Worm (Caenorhabditis elegans) whole organism, early embryonic: ENCODE measurements around the gene F43C11.4.

Source experiments
- ceh-13 ChIP-seq: fragments of 200-800 bp; sonication (Bioruptor generic); optimal IDR thresholded peaks from 2 replicates; lab custom pipeline; 2018; ENCODE audit warnings: mild to moderate bottlenecking, missing genetic modification characterization, missing compliant biosample characterization
- ceh-36 ChIP-seq: sonication (generic microtip); optimal IDR thresholded peaks from 2 replicates; lab custom pipeline; 2016; ENCODE audit warnings: missing genetic modification characterization, inconsistent platforms, missing compliant biosample characterization
- ets-7 ChIP-seq: sonication (generic microtip); optimal IDR thresholded peaks from 2 replicates; lab custom pipeline; 2016; ENCODE audit warnings: missing genotype, missing genetic modification characterization, missing compliant biosample characterization
- flt-1 ChIP-seq: fragments of 200-800 bp; sonication (Bioruptor generic); IDR thresholded peaks from 2 replicates; pipeline ENCODE4 v1.3.6; 2022; ENCODE audit warnings: missing genetic modification characterization, missing compliant biosample characterization
- tbx-37 ChIP-seq: fragments of 200-800 bp; sonication (Bioruptor generic); conservative IDR thresholded peaks from 2 replicates; pipeline ENCODE4 v1.3.6; 2022; ENCODE audit warnings: missing genetic modification reagents, missing genetic modification characterization, missing compliant biosample characterization
- tra-4 ChIP-seq: sonication (generic microtip); optimal IDR thresholded peaks from 2 replicates; lab custom pipeline; 2017; ENCODE audit warnings: missing genetic modification characterization, missing compliant biosample characterization

DNA sequence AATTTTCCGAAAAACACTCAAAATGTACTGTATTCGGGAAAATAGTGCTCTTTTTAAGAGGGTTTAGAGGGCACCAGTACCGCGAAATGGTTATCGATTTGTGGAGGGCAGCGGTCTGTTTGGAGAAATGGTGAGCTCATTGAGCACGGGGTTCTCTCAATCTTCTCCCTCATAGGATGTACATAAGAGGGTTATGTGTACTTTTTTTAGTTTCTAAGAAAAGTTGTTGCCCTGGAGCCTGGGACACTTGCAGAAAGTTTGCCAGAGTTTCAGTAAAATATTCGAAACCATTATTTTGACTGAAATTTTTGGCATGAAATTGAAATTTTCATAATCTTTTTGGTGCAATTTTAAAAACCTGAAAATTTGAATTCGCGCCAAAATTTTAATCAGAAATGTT, 5.8 kb downstream of the F43C11.4 start, which contains the start of gene F43C11.10:
- no peak for TF ChIP-seq ets-7 (tag; lab: Kevin White, UChicago)
- no peak for TF ChIP-seq ceh-13 (GFP tag; lab: Kevin White, UChicago)
- no peak for TF ChIP-seq flt-1
- no peak for TF ChIP-seq tbx-37 (GFP tag; lab: Robert Waterston, UW)
- TF ChIP-seq ceh-36: no peak
- no peak for TF ChIP-seq tra-4 (tag; lab: Kevin White, UChicago)
